Fruit fly (Drosophila melanogaster): ENCODE measurements around the gene CG9636.

Gene CG9636

DNA sequence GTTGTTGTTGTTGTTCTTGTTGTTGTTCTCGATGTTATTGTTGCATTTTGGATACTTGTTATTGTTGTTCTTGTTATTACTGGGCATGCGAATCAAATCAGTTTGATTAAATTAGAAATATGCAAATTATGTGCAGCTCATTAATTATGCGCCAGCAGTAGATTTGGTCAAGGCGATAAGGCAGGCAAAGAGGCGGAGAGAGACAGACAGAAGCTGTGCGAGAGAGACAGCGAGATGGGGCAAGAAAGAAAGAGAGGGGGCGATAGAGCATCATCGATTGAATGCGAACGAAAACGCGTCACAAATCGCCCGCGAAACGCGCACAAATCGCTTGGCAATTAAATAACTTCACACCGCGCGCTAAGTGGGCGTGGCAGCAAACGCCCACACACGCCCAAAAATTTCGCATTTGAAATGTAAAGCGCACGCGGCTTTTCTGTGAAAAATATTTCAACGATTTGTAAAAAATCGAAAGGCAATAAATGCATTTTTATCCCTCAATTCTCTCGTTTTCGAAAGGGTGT, 20.5 kb downstream of the CG9636 start:
- TF ChIP-seq CG17801 (GFP tag; optimal IDR thresholded peaks at IDR 0.05; ENCODE audit: partially characterized antibody): no peak

- no peak for TF ChIP-seq CG17801 (GFP tag; optimal IDR thresholded peaks at IDR 0.05; ENCODE audit: partially characterized antibody)
Measured at dm6 chr3R:8219891-8220290, 23.7 kb downstream of the CG9636 start, which contains the start of gene CG18249. TSS of gene CG18249 (plus strand) at chr3R:8220146.

DNA sequence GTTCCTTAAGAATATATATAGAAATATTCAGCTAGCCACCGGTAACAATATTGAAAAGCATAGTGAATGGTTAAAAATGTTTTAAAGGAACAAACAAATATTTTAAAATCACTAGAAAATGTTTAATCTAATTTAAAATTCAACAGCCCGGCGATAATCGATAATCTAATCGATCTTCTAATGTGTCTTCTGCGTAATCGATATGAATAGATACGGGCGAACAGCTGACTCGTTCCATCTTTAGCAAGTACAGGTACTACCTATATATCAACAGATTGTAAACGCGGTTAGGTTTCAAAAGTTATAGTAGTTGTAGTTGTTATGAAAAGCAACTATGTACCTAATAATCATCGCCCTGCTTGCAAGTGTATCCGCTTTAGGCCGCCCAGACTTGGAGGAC, 25.9 kb downstream of the CG9636 start, which contains the start of gene CG7800:
Gene CG7800, plus strand, starts transcription at position 231 of the 400 bp plus-strand sequence.
- TF ChIP-seq CG17801 (GFP tag; optimal IDR thresholded peaks at IDR 0.05; ENCODE audit: partially characterized antibody): no peak

DNA sequence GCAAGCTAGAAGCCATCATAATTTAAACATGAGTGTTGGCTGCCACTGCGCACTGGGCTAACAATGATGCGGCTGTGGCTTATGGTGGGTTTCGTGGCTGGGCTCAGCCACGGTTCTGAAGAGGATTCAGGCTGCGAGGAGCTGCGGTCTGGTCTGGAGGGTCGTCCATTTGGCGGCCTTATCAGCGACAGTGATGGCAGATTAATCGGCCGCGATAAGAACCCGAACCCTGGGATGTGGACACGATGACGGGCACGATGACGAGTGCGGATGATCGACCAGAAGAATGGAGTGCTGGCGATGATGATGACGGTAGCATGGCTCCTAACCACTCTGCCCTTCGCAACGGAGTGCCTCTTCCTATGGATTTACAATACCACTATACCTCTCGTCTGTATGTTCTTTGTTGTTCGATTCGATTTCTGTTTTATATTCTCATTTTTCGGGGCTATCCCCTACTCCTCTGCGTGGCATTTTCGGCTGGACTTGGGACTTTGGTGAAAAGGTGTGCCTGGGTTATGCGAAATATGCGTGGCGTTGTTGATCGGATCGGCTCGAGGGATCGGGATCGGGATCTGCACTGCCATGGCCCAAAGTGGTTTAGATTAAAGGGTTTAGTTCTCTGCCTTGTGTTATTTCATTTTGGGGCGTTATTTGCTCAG, 27.9 kb downstream of the CG9636 start:
- TF ChIP-seq CG17801 (GFP tag; optimal IDR thresholded peaks at IDR 0.05; ENCODE audit: partially characterized antibody): no peak

DNA sequence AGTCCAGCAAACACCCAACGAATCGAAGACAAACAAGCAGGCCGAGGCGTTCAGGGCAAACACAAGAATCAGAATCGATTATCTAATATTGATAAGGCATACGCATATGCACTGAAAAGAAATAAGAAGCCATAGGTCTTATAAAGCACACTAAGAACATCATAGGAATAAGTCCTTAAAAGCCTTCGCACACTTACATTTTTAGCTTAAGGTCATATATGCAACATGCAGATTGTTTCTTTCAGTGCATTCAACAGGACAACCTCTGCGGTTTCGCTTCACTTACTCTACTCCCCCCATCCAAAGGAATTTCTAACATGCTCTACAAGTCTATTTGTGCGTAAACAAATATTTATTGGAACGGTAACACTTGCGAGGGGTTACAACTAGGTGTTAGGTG, 31.0 kb downstream of the CG9636 start:
- no peak for TF ChIP-seq CG17801 (GFP tag; optimal IDR thresholded peaks at IDR 0.05; ENCODE audit: partially characterized antibody)

dm6 chr3R:8210837-8211488, 32.6 kb downstream of the CG9636 start:
- TF ChIP-seq CG17801 (GFP tag; optimal IDR thresholded peaks at IDR 0.05; ENCODE audit: partially characterized antibody): no peak

- no peak for TF ChIP-seq CG17801 (GFP tag; optimal IDR thresholded peaks at IDR 0.05; ENCODE audit: partially characterized antibody)
Measured at dm6 chr3R:8208378-8209021, 35.1 kb downstream of the CG9636 start.

DNA sequence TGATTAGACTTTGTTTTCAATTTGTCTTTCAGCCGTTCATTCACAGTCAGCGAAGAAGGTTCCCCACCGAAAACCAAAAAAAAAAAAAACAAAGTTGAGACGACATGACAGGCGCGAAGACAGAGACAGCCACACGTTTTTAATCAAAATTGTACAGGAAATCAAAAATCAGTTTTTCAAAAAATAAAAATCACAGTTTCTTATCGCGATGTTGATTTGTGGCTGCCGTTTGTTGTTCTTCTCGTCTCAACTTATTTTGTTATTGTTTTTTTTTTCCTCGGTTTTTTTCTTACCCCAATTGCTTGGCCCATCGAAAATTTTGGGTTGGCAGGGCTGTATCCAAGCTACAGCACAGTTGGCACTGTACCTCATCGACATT, 36.3 kb downstream of the CG9636 start:
- TF ChIP-seq CG17801 (GFP tag; optimal IDR thresholded peaks at IDR 0.05; ENCODE audit: partially characterized antibody): no peak

- no peak for TF ChIP-seq CG17801 (GFP tag; optimal IDR thresholded peaks at IDR 0.05; ENCODE audit: partially characterized antibody)
Measured at dm6 chr3R:8206628-8207275, 36.8 kb downstream of the CG9636 start.

DNA sequence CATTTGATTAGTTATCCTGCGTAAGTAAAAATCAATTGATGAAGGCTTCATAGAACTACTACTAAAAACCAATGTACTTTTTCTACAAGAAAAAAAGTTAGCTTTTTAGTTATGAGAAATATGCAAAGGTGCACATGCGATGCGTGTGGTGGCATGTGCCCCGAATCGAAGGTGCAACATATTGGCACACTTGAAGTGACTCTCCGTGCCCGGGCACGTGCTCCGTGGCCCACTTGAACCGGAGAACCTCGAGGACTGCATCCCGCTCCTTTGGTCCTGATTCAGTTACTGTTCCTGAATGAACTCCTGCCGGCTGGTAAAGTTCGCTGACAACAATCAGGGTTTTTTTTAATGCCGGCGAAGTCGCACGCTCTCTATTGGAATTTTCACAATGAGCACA, 37.6 kb downstream of the CG9636 start:
- TF ChIP-seq CG17801 (GFP tag; optimal IDR thresholded peaks at IDR 0.05; ENCODE audit: partially characterized antibody): no peak

DNA sequence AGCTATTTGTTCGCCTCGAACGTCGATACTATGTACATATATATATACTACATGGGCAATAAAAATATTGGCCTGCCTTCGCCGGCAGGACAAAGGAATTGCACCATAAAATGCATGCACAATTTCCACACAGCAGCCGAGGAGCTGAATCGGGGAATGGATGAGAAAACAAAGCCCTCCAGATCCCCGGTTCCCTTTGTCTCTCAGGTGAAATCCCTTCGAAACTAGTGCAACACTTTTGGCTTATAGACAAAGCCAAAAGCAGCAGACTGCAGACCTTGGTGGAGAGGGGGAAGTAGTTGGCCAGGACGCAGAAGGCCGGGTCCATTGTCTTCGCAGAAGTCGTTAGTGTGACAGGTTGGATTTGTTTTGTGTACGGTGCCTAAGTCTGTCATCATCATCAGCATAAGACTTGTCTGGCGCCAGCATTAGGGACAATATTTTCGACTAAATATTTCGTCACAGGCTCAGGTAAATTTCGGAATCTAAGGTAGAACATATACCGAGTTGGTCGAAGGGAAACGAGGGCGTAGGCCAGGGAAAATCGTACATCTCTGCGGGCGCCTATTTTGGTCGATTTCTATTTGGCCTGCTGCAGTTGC, 38.2 kb downstream of the CG9636 start:
- no peak for TF ChIP-seq CG17801 (GFP tag; optimal IDR thresholded peaks at IDR 0.05; ENCODE audit: partially characterized antibody)

DNA sequence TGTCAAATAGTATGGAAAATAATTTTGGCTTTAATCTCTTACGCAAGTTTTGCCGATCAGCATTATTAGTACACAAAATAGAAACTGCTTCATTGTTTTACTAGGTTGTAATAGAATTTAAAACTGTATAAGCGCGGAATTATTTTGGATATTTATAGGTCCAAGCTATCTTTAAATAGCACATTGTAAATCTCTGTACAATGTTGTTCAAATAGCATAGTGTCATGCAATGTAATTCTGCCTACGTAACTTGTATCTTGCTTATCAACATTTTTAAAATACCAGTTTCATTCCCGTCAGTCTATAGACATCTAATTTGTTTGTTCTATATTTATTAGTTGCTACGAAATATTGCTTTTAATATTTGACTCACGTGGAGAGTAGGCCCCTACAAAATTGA, 38.9 kb downstream of the CG9636 start, which contains the start of gene CheA84a:
Gene CheA84a, minus strand, starts transcription at position 101 of the 400 bp plus-strand sequence.
- TF ChIP-seq CG17801 (GFP tag; optimal IDR thresholded peaks at IDR 0.05; ENCODE audit: partially characterized antibody): no peak

dm6 chr3R:8203367-8203766, 40.2 kb downstream of the CG9636 start:
- TF ChIP-seq CG17801 (GFP tag; optimal IDR thresholded peaks at IDR 0.05; ENCODE audit: partially characterized antibody): no peak

DNA sequence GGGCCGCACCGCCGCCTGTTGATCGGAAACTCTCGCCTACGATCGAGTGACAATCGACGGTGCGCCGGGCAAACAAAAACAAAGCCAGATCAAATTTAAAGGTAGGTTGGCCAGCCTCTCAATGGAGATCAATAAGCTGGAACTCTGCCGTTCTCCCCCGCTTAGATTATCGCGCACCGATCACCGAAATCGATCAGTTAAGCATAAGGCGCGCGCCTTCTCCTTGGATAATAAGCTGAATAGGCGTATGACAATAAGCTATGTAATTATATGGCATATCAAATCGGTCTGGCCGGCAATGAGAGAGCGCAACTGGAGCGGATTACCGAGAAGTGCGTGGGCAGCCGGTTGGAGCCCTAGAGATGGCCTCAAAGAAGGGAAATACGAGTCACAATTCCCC, 45.3 kb downstream of the CG9636 start:
- TF ChIP-seq CG17801 (GFP tag; optimal IDR thresholded peaks at IDR 0.05; ENCODE audit: partially characterized antibody): no peak

dm6 chr3R:8197137-8197536, 46.5 kb downstream of the CG9636 start:
- no peak for TF ChIP-seq CG17801 (GFP tag; optimal IDR thresholded peaks at IDR 0.05; ENCODE audit: partially characterized antibody)

Measured in ovary, adult (tissue).